Worm (Caenorhabditis elegans) whole organism, L1 larva: ENCODE data around the gene lbp-4.

Experiments
- C34B4.2 ChIP-seq: sonication (generic microtip); optimal IDR thresholded peaks from 2 replicates; lab custom pipeline; 2017; ENCODE audit warnings: mild to moderate bottlenecking, missing genetic modification characterization, missing compliant biosample characterization
- F16B12.6 ChIP-seq: fragments of 150-350 bp; optimal IDR thresholded peaks from 2 replicates; lab custom pipeline; 2014; ENCODE audit warnings: missing biosample characterization, missing genetic modification characterization
- aha-1 ChIP-seq: fragments of 150-350 bp; optimal IDR thresholded peaks from 2 replicates; lab custom pipeline; 2014; ENCODE audit warnings: missing biosample characterization, missing genetic modification characterization
- alr-1 ChIP-seq: fragments of 200-800 bp; sonication (Bioruptor generic); optimal IDR thresholded peaks from 2 replicates; lab custom pipeline; 2018; ENCODE audit warnings: borderline replicate concordance, mild to moderate bottlenecking, missing genetic modification characterization, missing compliant biosample characterization
- blmp-1 ChIP-seq: fragments of 150-350 bp; optimal IDR thresholded peaks from 2 replicates; lab custom pipeline; 2014; ENCODE audit warnings: missing biosample characterization, missing genetic modification characterization
- ceh-8 ChIP-seq: fragments of 200-800 bp; sonication (Bioruptor generic); optimal IDR thresholded peaks from 2 replicates; lab custom pipeline; 2018; ENCODE audit warnings: mild to moderate bottlenecking, missing genetic modification characterization, moderate library complexity, missing compliant biosample characterization
- ceh-82 ChIP-seq, 3 experiments: fragments of 150-350 bp in 1 of 3; sonication (generic microtip) in 2 of 3; optimal IDR thresholded peaks; 2 replicates each; lab custom pipeline; 2014 to 2017; ENCODE audit warnings: missing biosample characterization in 3 of 3, missing genetic modification characterization in 3 of 3
- ceh-88 ChIP-seq: fragments of 200-800 bp; sonication (Bioruptor generic); IDR thresholded peaks from 2 replicates; pipeline ENCODE4 v1.3.6; 2022; ENCODE audit warnings: missing genetic modification characterization, missing compliant biosample characterization
- ceh-90 ChIP-seq: sonication (generic microtip); optimal IDR thresholded peaks from 2 replicates; lab custom pipeline; 2016; ENCODE audit warnings: missing genetic modification characterization, missing compliant biosample characterization
- ces-1 ChIP-seq: fragments of 150-350 bp; optimal IDR thresholded peaks from 2 replicates; lab custom pipeline; 2014; ENCODE audit warnings: missing biosample characterization, missing genetic modification reagents, missing genetic modification characterization
- efl-3 ChIP-seq: fragments of 200-800 bp; sonication (Bioruptor generic); optimal IDR thresholded peaks from 2 replicates; lab custom pipeline; 2018; ENCODE audit warnings: mild to moderate bottlenecking, missing genetic modification characterization, missing compliant biosample characterization
- egl-13 ChIP-seq: sonication (generic microtip); optimal IDR thresholded peaks from 2 replicates; lab custom pipeline; 2016; ENCODE audit warnings: missing genotype, missing genetic modification reagents, missing genetic modification characterization, missing compliant biosample characterization
- elt-2 ChIP-seq: sonication (generic microtip); optimal IDR thresholded peaks from 2 replicates; lab custom pipeline; 2016; ENCODE audit warnings: missing genetic modification characterization, mild to moderate bottlenecking, inconsistent platforms, missing compliant biosample characterization, missing genetic modification reagents
- elt-3 ChIP-seq, 6 experiments: fragments of 150-350 bp in 1 of 6; sonication (generic microtip); optimal IDR thresholded peaks; 2 replicates each; lab custom pipeline; 2017 to 2018; ENCODE audit warnings: missing biosample characterization in 6 of 6, missing genetic modification characterization in 6 of 6, inconsistent platforms in 1 of 6
- ets-5 ChIP-seq: fragments of 200-800 bp; sonication (Bioruptor generic); IDR thresholded peaks from 2 replicates; pipeline ENCODE4 v1.3.6; 2022; ENCODE audit warnings: missing genetic modification characterization, missing compliant biosample characterization
- fkh-10 ChIP-seq: sonication (generic microtip); optimal IDR thresholded peaks from 2 replicates; lab custom pipeline; 2017; ENCODE audit warnings: missing biosample characterization, missing genetic modification reagents, missing genetic modification characterization
- fkh-8 ChIP-seq: sonication (generic microtip); optimal IDR thresholded peaks from 2 replicates; lab custom pipeline; 2016; ENCODE audit warnings: mild to moderate bottlenecking, missing genetic modification characterization, missing compliant biosample characterization
- hlh-17 ChIP-seq: fragments of 200-800 bp; sonication (Bioruptor generic); optimal IDR thresholded peaks from 2 replicates; lab custom pipeline; 2018; ENCODE audit warnings: missing genetic modification characterization, mild to moderate bottlenecking, missing compliant biosample characterization, moderate library complexity, borderline replicate concordance
- hlh-4 ChIP-seq: sonication (generic microtip); optimal IDR thresholded peaks from 2 replicates; lab custom pipeline; 2016; ENCODE audit warnings: mild to moderate bottlenecking, missing genetic modification characterization, missing compliant biosample characterization
- hpl-2 ChIP-seq: fragments of 150-350 bp; optimal IDR thresholded peaks from 2 replicates; lab custom pipeline; 2014; ENCODE audit warnings: missing biosample characterization, missing genetic modification reagents, missing genetic modification characterization
- irx-1 ChIP-seq: sonication (generic microtip); optimal IDR thresholded peaks from 2 replicates; lab custom pipeline; 2016; ENCODE audit warnings: missing genetic modification characterization, missing compliant biosample characterization
- lin-13 ChIP-seq: fragments of 150-350 bp; optimal IDR thresholded peaks from 2 replicates; lab custom pipeline; 2014; ENCODE audit warnings: missing biosample characterization, missing genetic modification reagents, missing genetic modification characterization
- lin-15B ChIP-seq: fragments of 150-350 bp; sonication (generic microtip); optimal IDR thresholded peaks from 3 replicates; lab custom pipeline; 2014; ENCODE audit warnings: missing biosample characterization, missing genetic modification characterization
- lin-35 ChIP-seq, 2 experiments: fragments of 150-350 bp; optimal IDR thresholded peaks; 2 replicates each; lab custom pipeline; 2014; ENCODE audit warnings: missing biosample characterization in 2 of 2, missing genetic modification characterization in 2 of 2, missing genetic modification reagents in 2 of 2
- lsy-2 ChIP-seq, 2 experiments: fragments of 150-350 bp; optimal IDR thresholded peaks; 2 replicates each; lab custom pipeline; 2014; ENCODE audit warnings: missing biosample characterization in 2 of 2, missing genetic modification characterization in 2 of 2
- mab-9 ChIP-seq: fragments of 200-800 bp; sonication (Bioruptor generic); IDR thresholded peaks from 2 replicates; pipeline ENCODE4 v1.3.6; 2022; ENCODE audit warnings: missing genetic modification reagents, missing genetic modification characterization, missing compliant biosample characterization
- nhr-11 ChIP-seq: fragments of 150-350 bp; optimal IDR thresholded peaks from 2 replicates; lab custom pipeline; 2014; ENCODE audit warnings: missing biosample characterization, missing genetic modification characterization
- nhr-20 ChIP-seq: sonication (generic microtip); optimal IDR thresholded peaks from 2 replicates; lab custom pipeline; 2016; ENCODE audit warnings: mild to moderate bottlenecking, missing genetic modification characterization, missing compliant biosample characterization
- nhr-85 ChIP-seq: sonication (generic microtip); peaks from one replicate; lab custom pipeline; 2016; ENCODE audit warnings: missing genetic modification characterization, inconsistent platforms, missing compliant biosample characterization
- pax-3 ChIP-seq: fragments of 200-800 bp; sonication (Bioruptor generic); optimal IDR thresholded peaks from 2 replicates; lab custom pipeline; 2018; ENCODE audit warnings: mild to moderate bottlenecking, missing genetic modification characterization, moderate library complexity, missing compliant biosample characterization
- pqm-1 ChIP-seq: sonication (generic microtip); optimal IDR thresholded peaks from 3 replicates; lab custom pipeline; 2017; ENCODE audit warnings: missing biosample characterization, missing genetic modification characterization
- snpc-4 ChIP-seq: fragments of 150-350 bp; optimal IDR thresholded peaks from 2 replicates; lab custom pipeline; 2014; ENCODE audit warnings: missing biosample characterization, missing genetic modification characterization
- sptf-1 ChIP-seq: fragments of 150-350 bp; optimal IDR thresholded peaks from 2 replicates; lab custom pipeline; 2014; ENCODE audit warnings: missing biosample characterization, missing genetic modification characterization
- sup-37 ChIP-seq: fragments of 200-800 bp; sonication (Bioruptor generic); optimal IDR thresholded peaks from 2 replicates; lab custom pipeline; 2018; ENCODE audit warnings: mild to moderate bottlenecking, missing genetic modification characterization, missing compliant biosample characterization
- swsn-7 ChIP-seq: sonication (generic microtip); optimal IDR thresholded peaks from 2 replicates; lab custom pipeline; 2016; ENCODE audit warnings: missing genetic modification characterization, missing compliant biosample characterization
- unc-130 ChIP-seq: fragments of 150-350 bp; optimal IDR thresholded peaks from 2 replicates; lab custom pipeline; 2017; ENCODE audit warnings: missing biosample characterization, missing genetic modification characterization, inconsistent platforms
- unc-30 ChIP-seq: sonication (generic microtip); optimal IDR thresholded peaks from 2 replicates; lab custom pipeline; 2017; ENCODE audit warnings: missing biosample characterization, missing genetic modification characterization
- unc-62 ChIP-seq: fragments of 150-350 bp; optimal IDR thresholded peaks from 2 replicates; lab custom pipeline; 2014; ENCODE audit warnings: missing biosample characterization, missing genetic modification reagents, missing genetic modification characterization
- unc-86 ChIP-seq: sonication (generic microtip); optimal IDR thresholded peaks from 2 replicates; lab custom pipeline; 2016; ENCODE audit warnings: missing genetic modification characterization, missing compliant biosample characterization
- vab-15 ChIP-seq: sonication (generic microtip); optimal IDR thresholded peaks from 2 replicates; lab custom pipeline; 2017; ENCODE audit warnings: missing genotype, mild to moderate bottlenecking, missing genetic modification characterization, missing compliant biosample characterization
- xbp-1 ChIP-seq: sonication (generic microtip); optimal IDR thresholded peaks from 2 replicates; lab custom pipeline; 2016; ENCODE audit warnings: missing genetic modification characterization, missing compliant biosample characterization
- zag-1 ChIP-seq: fragments of 150-350 bp; optimal IDR thresholded peaks from 2 replicates; lab custom pipeline; 2014; ENCODE audit warnings: missing biosample characterization, missing genetic modification characterization
- ztf-11 ChIP-seq, 2 experiments: sonication (generic microtip); optimal IDR thresholded peaks; 2 replicates each; lab custom pipeline; 2016 to 2017; ENCODE audit warnings: missing genetic modification characterization in 2 of 2, missing biosample characterization in 1 of 2, missing compliant biosample characterization in 1 of 2

lbp-4 gene

ce11 chrV:7786639-7787038 lies 33.7 kb upstream of the lbp-4 start:
- TF ChIP-seq sup-37 = no peak
- no peak for TF ChIP-seq egl-13
- no peak for TF ChIP-seq lin-15B (tag; lab: Kevin White, UChicago)
- TF ChIP-seq unc-62 (GFP tag; lab: Kevin White, UChicago) = no peak
- TF ChIP-seq elt-2 (tag; lab: Kevin White, UChicago) = peak; percentile 70

ce11 chrV:7793067-7793466 lies 27.3 kb upstream of the lbp-4 start, which contains the start of gene flp-21:
TSS of gene flp-21 (plus strand) at chrV:7793367.
- TF ChIP-seq ceh-8 (GFP tag; lab: Kevin White, UChicago) = no peak
- TF ChIP-seq snpc-4 (tag; lab: Kevin White, UChicago) = no peak
- TF ChIP-seq aha-1 (tag; lab: Kevin White, UChicago) = no peak
- no peak for TF ChIP-seq alr-1 (tag; lab: Kevin White, UChicago)
- no peak for TF ChIP-seq pax-3
- TF ChIP-seq lin-15B (tag; lab: Kevin White, UChicago) = no peak
- no peak for TF ChIP-seq unc-30 (tag; lab: Kevin White, UChicago)
- no peak for TF ChIP-seq ceh-90 (tag; lab: Kevin White, UChicago)
- TF ChIP-seq ceh-88 (GFP tag; lab: Robert Waterston, UW) = no peak
- no peak for TF ChIP-seq lin-13
- TF ChIP-seq ces-1 (GFP tag; lab: Kevin White, UChicago) = no peak
- no peak for TF ChIP-seq unc-86 (tag; lab: Kevin White, UChicago)
- no peak for TF ChIP-seq pqm-1 (tag; lab: Kevin White, UChicago)
- no peak for TF ChIP-seq fkh-10 (GFP tag; lab: Kevin White, UChicago)
- TF ChIP-seq, all 84 proteins: peak for 0

ce11 chrV:7798079-7798478 lies 22.3 kb upstream of the lbp-4 start, which contains the start of gene ZK742.7:
TSS of gene ZK742.7 (plus strand) at chrV:7798379.
- TF ChIP-seq unc-130 (tag; lab: Kevin White, UChicago) = no peak
- no peak for TF ChIP-seq hlh-17 (GFP tag; lab: Kevin White, UChicago)
- TF ChIP-seq zag-1 (tag; lab: Kevin White, UChicago) = no peak
- TF ChIP-seq C34B4.2 = no peak
- TF ChIP-seq swsn-7 (tag; lab: Kevin White, UChicago) = no peak
- TF ChIP-seq ceh-88 (GFP tag; lab: Robert Waterston, UW) = no peak
- TF ChIP-seq nhr-11 = no peak
- TF ChIP-seq fkh-8 = no peak
- no peak for TF ChIP-seq hlh-4
- no peak for TF ChIP-seq F16B12.6
- TF ChIP-seq ztf-11 (tag; optimal IDR thresholded peaks at IDR 0.05; lab: Kevin White, UChicago) = no peak
- no peak for TF ChIP-seq nhr-20 (tag; lab: Kevin White, UChicago)
- no peak for TF ChIP-seq sptf-1 (tag; lab: Kevin White, UChicago)
- TF ChIP-seq lin-15B (tag; lab: Kevin White, UChicago) = no peak
- TF ChIP-seq, all 84 proteins: peak for 0

- no peak for TF ChIP-seq hpl-2
- TF ChIP-seq mab-9 (GFP tag; lab: Robert Waterston, UW) = no peak
- no peak for TF ChIP-seq fkh-10 (GFP tag; lab: Kevin White, UChicago)
- TF ChIP-seq irx-1 (tag; lab: Kevin White, UChicago) = no peak
- TF ChIP-seq ets-5 (GFP tag; lab: Robert Waterston, UW) = no peak
- TF ChIP-seq C34B4.2 = no peak
Measured at ce11 chrV:7803563-7803962, 16.8 kb upstream of the lbp-4 start.

ce11 chrV:7804064-7804800 lies 16.1 kb upstream of the lbp-4 start, which contains the start of gene uvs-1:
TSS of gene uvs-1 (minus strand) at chrV:7804208.
- TF ChIP-seq lsy-2 (tag; optimal IDR thresholded peaks at IDR 0.05; lab: Kevin White, UChicago) (peak; percentile 20 to 43), xbp-1 (peak; percentile 37), egl-13 (no peak), vab-15 (tag; lab: Kevin White, UChicago) (peak; percentile 64), lin-35 (GFP tag; optimal IDR thresholded peaks at IDR 0.05; lab: Kevin White, UChicago) (peak; percentile 50 to 57), unc-62 (GFP tag; lab: Kevin White, UChicago) (no peak), ceh-88 (GFP tag; lab: Robert Waterston, UW) (no peak), elt-2 (tag; lab: Kevin White, UChicago) (peak; percentile 38), unc-130 (tag; lab: Kevin White, UChicago) (peak; percentile 63), nhr-85 (peak; percentile 91), sptf-1 (tag; lab: Kevin White, UChicago) (no peak), sup-37 (peak; percentile 57), efl-3 (no peak), snpc-4 (tag; lab: Kevin White, UChicago) (peak; percentile 33), elt-3 (tag; optimal IDR thresholded peaks at IDR 0.05; lab: Kevin White, UChicago) (peak in 1 of 6 experiments; percentile 35), ceh-82 (tag; optimal IDR thresholded peaks at IDR 0.05; lab: Kevin White, UChicago) (peak in 2 of 3 experiments; percentile 20 to 78), blmp-1 (tag; lab: Kevin White, UChicago) (peak; percentile 79)
